Worm (Caenorhabditis elegans) whole organism, L1 larva: Measurements from ENCODE around the gene B0303.16.
A peak's percentile ranks its signal among the peaks of the same experiment; 100 is the strongest.

ENCODE experiments used
- aly-2 ChIP-seq: fragments of 150-350 bp; optimal IDR thresholded peaks from 2 replicates; lab custom pipeline; 2014; ENCODE audit warnings: missing biosample characterization, missing genetic modification characterization
- ceh-88 ChIP-seq: fragments of 200-800 bp; sonication (Bioruptor generic); IDR thresholded peaks from 2 replicates; pipeline ENCODE4 v1.3.6; 2022; ENCODE audit warnings: missing genetic modification characterization, missing compliant biosample characterization
- ets-5 ChIP-seq: fragments of 200-800 bp; sonication (Bioruptor generic); IDR thresholded peaks from 2 replicates; pipeline ENCODE4 v1.3.6; 2022; ENCODE audit warnings: missing genetic modification characterization, missing compliant biosample characterization
- fkh-4 ChIP-seq: sonication (generic microtip); optimal IDR thresholded peaks from 2 replicates; lab custom pipeline; 2016; ENCODE audit warnings: missing compliant biosample characterization, missing genetic modification characterization, borderline replicate concordance
- lin-15B ChIP-seq: fragments of 150-350 bp; sonication (generic microtip); optimal IDR thresholded peaks from 3 replicates; lab custom pipeline; 2014; ENCODE audit warnings: missing biosample characterization, missing genetic modification characterization
- mdl-1 ChIP-seq, 2 experiments: fragments of 150-350 bp; optimal IDR thresholded peaks; 2 replicates each; lab custom pipeline; 2014 to 2017; ENCODE audit warnings: missing biosample characterization in 2 of 2, missing genetic modification characterization in 2 of 2, inconsistent platforms in 1 of 2
- nhr-237 ChIP-seq: fragments of 150-350 bp; optimal IDR thresholded peaks from 2 replicates; lab custom pipeline; 2014; ENCODE audit warnings: missing biosample characterization, missing genetic modification characterization
- nhr-71 ChIP-seq: sonication (generic microtip); optimal IDR thresholded peaks from 2 replicates; lab custom pipeline; 2016; ENCODE audit warnings: mild to moderate bottlenecking, missing genetic modification characterization, moderate library complexity, missing compliant biosample characterization

DNA sequence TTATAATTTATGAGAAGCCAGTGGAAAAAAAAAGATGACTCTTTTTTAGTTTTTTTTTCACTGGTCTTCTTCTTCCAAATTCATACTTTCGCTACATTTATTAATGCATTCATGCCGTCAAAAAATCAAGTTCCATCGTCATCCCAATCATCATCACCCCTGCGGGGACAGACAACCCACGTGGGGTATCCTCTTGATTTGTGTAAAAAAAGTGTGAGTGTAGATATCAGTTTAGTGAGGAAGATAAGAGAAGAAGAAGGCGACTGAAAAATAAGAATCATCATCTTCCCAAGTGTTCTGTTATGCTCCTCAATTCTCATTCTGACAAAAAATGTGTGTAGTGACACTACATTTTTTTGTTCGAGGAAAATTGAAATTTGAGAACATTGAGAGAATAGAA, 27.1 kb downstream of the B0303.16 start:
- TF ChIP-seq lin-15B, result no peak
- TF ChIP-seq mdl-1 (tag; optimal IDR thresholded peaks at IDR 0.05; lab: Kevin White, UChicago), result peak in 1 of 2 experiments; percentile 54
- TF ChIP-seq fkh-4 (tag; lab: Kevin White, UChicago), result no peak
- TF ChIP-seq aly-2 (tag; lab: Kevin White, UChicago), result no peak
- no peak for TF ChIP-seq nhr-237 (tag; lab: Kevin White, UChicago)
- TF ChIP-seq ets-5 (GFP tag; lab: Robert Waterston, UW), result no peak
- no peak for TF ChIP-seq ceh-88 (GFP tag; lab: Robert Waterston, UW)
- peak; percentile 45 for TF ChIP-seq nhr-71
